Worm (Caenorhabditis elegans): ENCODE measurements around the gene srt-14.
A peak's percentile ranks its signal among the peaks of the same experiment; 100 is the strongest.

The srt-14 gene

DNA sequence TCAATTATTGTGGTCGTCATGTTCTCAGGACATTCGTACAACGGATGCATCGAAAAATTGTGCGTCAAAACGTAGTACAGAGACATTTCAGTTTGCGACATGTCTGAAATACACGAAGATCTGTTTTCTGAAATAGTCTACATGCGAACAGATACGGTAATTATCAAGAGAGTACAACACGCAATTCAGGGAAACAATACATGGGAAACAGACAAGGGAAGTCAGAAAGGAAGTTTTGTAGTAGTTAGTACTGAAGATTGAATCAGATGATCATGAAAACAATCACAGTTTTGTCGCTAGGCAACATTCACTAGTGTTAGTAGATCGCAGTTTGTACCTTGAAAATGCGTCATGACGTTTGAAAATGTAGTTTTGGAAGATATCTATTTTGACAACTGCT is 6.3 kb downstream of the srt-14 start, which contains the start of gene srt-13:
TSS of gene srt-13 (minus strand) at position 101 of the 400 bp plus-strand sequence.
- TF ChIP-seq F26F4.8 (GFP tag; conservative IDR thresholded peaks at IDR 0.05) (no peak), nhr-42 (GFP tag; IDR thresholded peaks at IDR 0.05) (no peak), lin-15B (tag; optimal IDR thresholded peaks at IDR 0.05) (no peak), daf-19 (GFP tag; conservative IDR thresholded peaks at IDR 0.05) (no peak)

DNA sequence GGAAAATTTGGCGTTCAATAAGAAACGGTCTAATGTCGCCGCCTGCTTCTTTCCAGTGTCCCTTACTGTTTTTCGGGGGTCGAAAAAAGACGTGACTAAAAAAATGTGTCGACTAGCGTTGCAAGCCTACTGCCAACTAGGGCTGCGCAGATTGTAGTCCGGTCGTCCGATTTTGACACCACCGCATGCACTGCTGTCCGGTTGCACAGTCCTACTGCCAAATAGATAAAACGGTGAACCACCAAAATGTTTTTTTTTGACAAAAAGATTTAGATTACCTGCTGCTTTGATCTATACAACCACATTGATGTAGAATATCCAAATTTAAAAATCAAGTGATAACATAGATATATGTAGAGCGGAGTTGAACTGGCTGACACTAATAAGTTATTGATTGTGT is 8.0 kb downstream of the srt-14 start:
- no peak for TF ChIP-seq ces-1 (GFP tag; optimal IDR thresholded peaks at IDR 0.05)
- TF ChIP-seq skn-1 (tag; optimal IDR thresholded peaks at IDR 0.05) = no peak
- TF ChIP-seq madf-5 (GFP tag; IDR thresholded peaks at IDR 0.05) = no peak
- no peak for TF ChIP-seq hif-1 (tag; optimal IDR thresholded peaks at IDR 0.05)
- TF ChIP-seq snpc-1.2 (GFP tag; IDR thresholded peaks at IDR 0.05) = no peak
- no peak for TF ChIP-seq ama-1 (optimal IDR thresholded peaks at IDR 0.05)
- TF ChIP-seq lin-15B (tag; optimal IDR thresholded peaks at IDR 0.05) = no peak
- TF ChIP-seq fos-1 (tag; optimal IDR thresholded peaks at IDR 0.05) = no peak
- TF ChIP-seq mep-1 (tag; optimal IDR thresholded peaks at IDR 0.05) = no peak
- no peak for TF ChIP-seq D1046.2 (GFP tag; IDR thresholded peaks at IDR 0.05)
- TF ChIP-seq lin-38 (GFP tag; IDR thresholded peaks at IDR 0.05) = no peak
- TF ChIP-seq lin-39 (tag; optimal IDR thresholded peaks at IDR 0.05) = no peak
- TF ChIP-seq daf-8 (GFP tag; IDR thresholded peaks at IDR 0.05) = no peak
- no peak for TF ChIP-seq nhr-42 (GFP tag; IDR thresholded peaks at IDR 0.05)

DNA sequence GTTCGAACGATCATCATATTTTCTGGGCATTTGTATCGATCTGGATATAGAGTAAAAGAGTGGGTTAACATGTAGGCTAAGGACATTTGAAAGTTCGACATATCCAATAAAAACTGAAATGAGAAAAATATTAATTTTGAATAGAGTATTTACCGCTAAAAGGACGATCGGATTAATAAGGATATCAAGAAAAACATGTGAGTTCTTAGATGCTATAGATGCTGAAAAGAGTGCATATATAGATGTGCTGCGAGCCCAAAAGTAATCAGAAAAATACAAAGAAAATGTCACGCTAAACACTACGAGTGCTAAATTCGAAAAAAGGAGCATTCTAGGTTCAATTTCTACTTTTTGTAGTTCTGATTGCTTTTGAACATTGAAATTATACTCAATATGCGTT is 13.9 kb downstream of the srt-14 start, which contains the start of gene srt-12:
TSS of gene srt-12 (minus strand) at position 101 of the 400 bp plus-strand sequence.
- no peak for TF ChIP-seq nhr-76 (tag; optimal IDR thresholded peaks at IDR 0.05)
- TF ChIP-seq mep-1 (tag; optimal IDR thresholded peaks at IDR 0.05) = no peak
- TF ChIP-seq gei-8 (GFP tag; optimal IDR thresholded peaks at IDR 0.05) = no peak
- no peak for TF ChIP-seq hmg-1.1 (GFP tag; IDR thresholded peaks at IDR 0.05)
- no peak for TF ChIP-seq lin-39 (tag; optimal IDR thresholded peaks at IDR 0.05)
- no peak for TF ChIP-seq ctbp-1 (GFP tag; IDR thresholded peaks at IDR 0.05)
- TF ChIP-seq mdt-29 (GFP tag; IDR thresholded peaks at IDR 0.05) = no peak
- no peak for TF ChIP-seq dmd-6 (GFP tag; IDR thresholded peaks at IDR 0.05)
- TF ChIP-seq Y75B8A.6 (GFP tag; IDR thresholded peaks at IDR 0.05) = no peak
- no peak for TF ChIP-seq zag-1 (tag; optimal IDR thresholded peaks at IDR 0.05)
- no peak for TF ChIP-seq nhr-41 (GFP tag; IDR thresholded peaks at IDR 0.05)
- no peak for TF ChIP-seq aha-1 (tag)
- no peak for TF ChIP-seq nhr-111 (GFP tag; optimal IDR thresholded peaks at IDR 0.05)
- TF ChIP-seq dmd-8 (GFP tag; IDR thresholded peaks at IDR 0.05) = no peak
- no peak for TF ChIP-seq lsy-2 (tag; optimal IDR thresholded peaks at IDR 0.05)

DNA sequence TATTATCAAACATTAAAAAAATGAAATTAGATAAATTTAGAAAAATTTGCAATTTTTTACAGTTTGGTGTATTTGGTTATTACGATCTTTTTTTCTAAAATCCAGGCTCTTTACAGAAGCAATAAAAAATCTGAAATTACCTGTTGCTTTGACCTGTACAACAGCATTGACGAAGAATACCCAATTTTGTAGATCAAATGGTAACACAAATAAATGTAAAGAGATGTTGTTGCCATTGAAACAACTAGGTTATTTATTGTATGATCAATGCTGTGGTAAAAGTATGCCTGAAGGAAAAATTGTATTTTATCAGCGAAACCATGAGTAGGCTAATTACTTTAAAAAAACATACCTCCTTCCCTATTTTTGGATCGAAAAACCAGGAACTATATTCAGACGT is 14.8 kb downstream of the srt-14 start:
- TF ChIP-seq egl-43 (GFP tag; IDR thresholded peaks at IDR 0.05) (no peak), aha-1 (tag) (no peak), nhr-11 (tag; optimal IDR thresholded peaks at IDR 0.05) (no peak), unc-62 (GFP tag; optimal IDR thresholded peaks at IDR 0.05 in 1 of 2) (peak in 1 of 2 experiments; percentile 91), unc-62 (tag; optimal IDR thresholded peaks at IDR 0.05) (no peak), dmd-6 (GFP tag; IDR thresholded peaks at IDR 0.05) (no peak)

DNA sequence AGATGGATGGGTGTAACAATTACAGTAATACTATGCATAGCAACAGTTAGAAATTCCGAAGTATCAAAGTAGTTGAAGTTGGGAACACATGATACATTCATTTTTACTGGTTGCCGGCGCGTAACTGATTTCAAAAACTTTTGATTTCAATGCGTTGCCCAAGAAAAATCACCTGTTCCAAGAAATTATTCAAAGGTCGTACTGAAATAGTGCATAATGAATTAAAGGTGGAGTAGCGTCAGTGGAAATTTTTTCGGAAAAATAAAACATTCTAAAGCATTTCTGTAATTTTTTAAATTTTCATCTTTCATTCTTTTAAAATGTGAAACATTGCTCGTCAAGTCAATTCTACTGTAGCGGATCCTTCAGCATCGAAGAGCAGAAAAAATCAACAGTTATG is 16.1 kb downstream of the srt-14 start, which contains the start of gene srh-204:
TSS of gene srh-204 (minus strand) at position 101 of the 400 bp plus-strand sequence.
- TF ChIP-seq snpc-4 (tag; optimal IDR thresholded peaks at IDR 0.05) (no peak), nhr-237 (tag; optimal IDR thresholded peaks at IDR 0.05) (no peak), lin-29 (GFP tag; IDR thresholded peaks at IDR 0.05) (no peak), egl-43 (GFP tag; IDR thresholded peaks at IDR 0.05) (no peak), mxl-3 (GFP tag; optimal IDR thresholded peaks at IDR 0.05) (no peak), lin-1 (GFP tag; IDR thresholded peaks at IDR 0.05) (no peak), aha-1 (tag) (peak; percentile 86)
